Fruit fly (Drosophila melanogaster) whole organism, embryonic: Measurements from ENCODE around the gene Tnks.

Experiments used
- Aef1 ChIP-seq: fragments of 200-800 bp; sonication (Bioruptor generic); IDR thresholded peaks from 3 replicates; pipeline ENCODE4 v1.3.6; 2022; ENCODE audit warnings: missing biosample characterization, missing genetic modification characterization
- Bteb2 ChIP-seq: fragments of 200-800 bp; sonication (Bioruptor generic); optimal IDR thresholded peaks from 2 replicates; lab custom pipeline; 2016; ENCODE audit warnings: missing biosample characterization, missing genetic modification characterization
- CG10462 ChIP-seq: fragments of 200-800 bp; sonication (Bioruptor generic); optimal IDR thresholded peaks from 2 replicates; lab custom pipeline; 2016; ENCODE audit warnings: missing biosample characterization, missing genetic modification characterization
- CG11560 ChIP-seq: fragments of 200-800 bp; sonication (Bioruptor generic); IDR thresholded peaks from 3 replicates; pipeline ENCODE4 v1.3.6; 2022; ENCODE audit warnings: missing biosample characterization, missing genetic modification characterization
- CG11695 ChIP-seq: fragments of 200-800 bp; sonication (Bioruptor generic); IDR thresholded peaks from 3 replicates; pipeline ENCODE4 v1.3.6; 2022; ENCODE audit warnings: missing biosample characterization, missing genetic modification characterization
- CG1233 ChIP-seq: fragments of 200-800 bp; sonication (Bioruptor generic); optimal IDR thresholded peaks from 4 replicates; lab custom pipeline; 2018; ENCODE audit warnings: missing biosample characterization, mild to moderate bottlenecking, missing genetic modification characterization
- CG12942 ChIP-seq: fragments of 200-800 bp; sonication (Bioruptor generic); optimal IDR thresholded peaks from 3 replicates; lab custom pipeline; 2016; ENCODE audit warnings: missing biosample characterization, missing genetic modification characterization
- CG13624 ChIP-seq: fragments of 200-800 bp; sonication (Bioruptor generic); optimal IDR thresholded peaks from 2 replicates; lab custom pipeline; 2016; ENCODE audit warnings: missing biosample characterization, missing genetic modification characterization
- CG14860 ChIP-seq: fragments of 200-800 bp; sonication (Bioruptor generic); IDR thresholded peaks from 3 replicates; pipeline ENCODE4 v1.3.6; 2022; ENCODE audit warnings: missing biosample characterization, missing genetic modification characterization; ENCODE audit not compliant: partially characterized antibody
- CG1602 ChIP-seq: fragments of 200-800 bp; sonication (Bioruptor generic); optimal IDR thresholded peaks from 3 replicates; lab custom pipeline; 2016; ENCODE audit warnings: missing biosample characterization, missing genetic modification characterization
- CG17829 ChIP-seq: fragments of 200-800 bp; optimal IDR thresholded peaks from 2 replicates; lab custom pipeline; 2019; ENCODE audit warnings: missing biosample characterization, mild to moderate bottlenecking, missing genetic modification characterization, moderate library complexity
- CG18619 ChIP-seq: fragments of 200-800 bp; sonication (Bioruptor generic); optimal IDR thresholded peaks from 3 replicates; lab custom pipeline; 2017; ENCODE audit warnings: missing biosample characterization, mild to moderate bottlenecking, missing genetic modification characterization
- CG34376 ChIP-seq: fragments of 200-800 bp; sonication (Bioruptor generic); optimal IDR thresholded peaks from 2 replicates; lab custom pipeline; 2018; ENCODE audit warnings: missing biosample characterization, mild to moderate bottlenecking, missing genetic modification characterization
- CG3995 ChIP-seq: fragments of 200-800 bp; sonication (Bioruptor generic); optimal IDR thresholded peaks from 3 replicates; lab custom pipeline; 2016; ENCODE audit warnings: missing biosample characterization, missing genetic modification characterization
- CG43689 ChIP-seq: fragments of 200-800 bp; sonication (Bioruptor generic); IDR thresholded peaks from 2 replicates; pipeline ENCODE4 v1.3.6; 2022; ENCODE audit warnings: missing biosample characterization, missing genetic modification characterization
- CG6765 ChIP-seq: fragments of 200-800 bp; sonication (Bioruptor generic); optimal IDR thresholded peaks from 3 replicates; lab custom pipeline; 2017; ENCODE audit warnings: missing biosample characterization, mild to moderate bottlenecking, missing genetic modification characterization
- CG8290 ChIP-seq, 3 experiments: fragments of 200-800 bp; sonication (Bioruptor generic); optimal IDR thresholded peaks; 2 replicates each; lab custom pipeline; 2016 to 2019; ENCODE audit warnings: missing biosample characterization in 3 of 3, missing genetic modification characterization in 3 of 3, mild to moderate bottlenecking in 2 of 3, moderate library complexity in 1 of 3
- CG8359 ChIP-seq: fragments of 200-800 bp; sonication (Bioruptor generic); optimal IDR thresholded peaks from 2 replicates; lab custom pipeline; 2017; ENCODE audit warnings: missing biosample characterization, mild to moderate bottlenecking, missing genetic modification characterization, borderline replicate concordance
- CHES-1-like ChIP-seq: fragments of 200-800 bp; sonication (Bioruptor generic); optimal IDR thresholded peaks from 2 replicates; lab custom pipeline; 2016; ENCODE audit warnings: missing biosample characterization, missing genetic modification characterization
- Camta ChIP-seq: fragments of 200-800 bp; sonication (Bioruptor generic); optimal IDR thresholded peaks from 2 replicates; lab custom pipeline; 2016; ENCODE audit warnings: missing biosample characterization, missing genetic modification characterization
- Dref ChIP-seq: fragments of 200-800 bp; sonication (Bioruptor generic); IDR thresholded peaks from 2 replicates; pipeline ENCODE4 v1.3.6; 2022; ENCODE audit warnings: missing biosample characterization, missing genetic modification characterization
- H15 ChIP-seq: fragments of 200-800 bp; sonication (Bioruptor generic); IDR thresholded peaks from 3 replicates; pipeline ENCODE4 v1.3.6; 2022; ENCODE audit warnings: missing biosample characterization, missing genetic modification characterization
- HLHmδ ChIP-seq: fragments of 200-800 bp; sonication (Bioruptor generic); optimal IDR thresholded peaks from 2 replicates; lab custom pipeline; 2018; ENCODE audit warnings: missing biosample characterization, mild to moderate bottlenecking, missing genetic modification characterization, moderate library complexity
- Hmr ChIP-seq: fragments of 200-800 bp; sonication (Bioruptor generic); optimal IDR thresholded peaks from 3 replicates; lab custom pipeline; 2017; ENCODE audit warnings: mild to moderate bottlenecking, missing biosample characterization, missing genetic modification reagents, missing genetic modification characterization
- Hr51 ChIP-seq, 2 experiments: fragments of 200-800 bp; sonication (Bioruptor generic); optimal IDR thresholded peaks; 2 replicates in 1 of 2; 3 replicates in 1 of 2; lab custom pipeline; 2016 to 2018; ENCODE audit warnings: missing biosample characterization in 2 of 2, missing genetic modification characterization in 2 of 2, mild to moderate bottlenecking in 1 of 2, moderate library complexity in 1 of 2
- Kr ChIP-seq: fragments of 200-800 bp; sonication (Bioruptor generic); optimal IDR thresholded peaks from 2 replicates; lab custom pipeline; 2017; ENCODE audit warnings: missing biosample characterization, mild to moderate bottlenecking, missing genetic modification characterization
- Max ChIP-seq: fragments of 200-800 bp; sonication (Bioruptor generic); optimal IDR thresholded peaks from 2 replicates; lab custom pipeline; 2016; ENCODE audit warnings: missing biosample characterization, mild to moderate bottlenecking, missing genetic modification characterization
- Rfx ChIP-seq: fragments of 200-800 bp; sonication (Bioruptor generic); IDR thresholded peaks from 2 replicates; pipeline ENCODE4 v1.3.6; 2022; ENCODE audit warnings: missing biosample characterization, missing genetic modification characterization
- Sry-δ ChIP-seq: fragments of 200-800 bp; sonication (Bioruptor generic); optimal IDR thresholded peaks from 2 replicates; lab custom pipeline; 2016; ENCODE audit warnings: missing biosample characterization, missing genetic modification characterization
- bbx ChIP-seq: fragments of 200-800 bp; sonication (Bioruptor generic); IDR thresholded peaks from 2 replicates; pipeline ENCODE4 v1.3.6; 2022; ENCODE audit warnings: missing biosample characterization, missing genetic modification characterization; ENCODE audit not compliant: partially characterized antibody
- br ChIP-seq: fragments of >200 bp; optimal IDR thresholded peaks from 2 replicates; lab custom pipeline; 2017
- cato ChIP-seq: fragments of 200-800 bp; sonication (Bioruptor generic); optimal IDR thresholded peaks from 2 replicates; lab custom pipeline; 2016; ENCODE audit warnings: missing biosample characterization, missing genetic modification characterization, borderline replicate concordance
- ci ChIP-seq: fragments of 200-800 bp; sonication (Bioruptor generic); IDR thresholded peaks from 3 replicates; pipeline ENCODE4 v1.3.6; 2022; ENCODE audit warnings: missing biosample characterization, missing genetic modification characterization
- da ChIP-seq: fragments of 200-800 bp; sonication (Bioruptor generic); optimal IDR thresholded peaks from 2 replicates; lab custom pipeline; 2016; ENCODE audit warnings: missing biosample characterization, missing genetic modification characterization
- dimm ChIP-seq: fragments of 200-800 bp; sonication (Bioruptor generic); IDR thresholded peaks from 2 replicates; pipeline ENCODE4 v1.3.6; 2022; ENCODE audit warnings: missing biosample characterization, missing genetic modification characterization
- dmrt99B ChIP-seq: fragments of 200-800 bp; sonication (Bioruptor generic); optimal IDR thresholded peaks from 2 replicates; lab custom pipeline; 2018; ENCODE audit warnings: missing biosample characterization, mild to moderate bottlenecking, missing genetic modification characterization, moderate library complexity
- fd64A ChIP-seq: fragments of 200-800 bp; sonication (Bioruptor generic); optimal IDR thresholded peaks from 3 replicates; lab custom pipeline; 2018; ENCODE audit warnings: missing biosample characterization, mild to moderate bottlenecking, missing genetic modification characterization
- fru ChIP-seq: fragments of >200 bp; optimal IDR thresholded peaks from 2 replicates; lab custom pipeline; 2017
- fu2 ChIP-seq: fragments of 200-800 bp; sonication (Bioruptor generic); optimal IDR thresholded peaks from 2 replicates; lab custom pipeline; 2016; ENCODE audit warnings: missing biosample characterization, missing genetic modification characterization
- pros ChIP-seq: fragments of 200-800 bp; sonication (Bioruptor generic); optimal IDR thresholded peaks from 3 replicates; lab custom pipeline; 2019; ENCODE audit warnings: missing biosample characterization, mild to moderate bottlenecking, missing genetic modification characterization, moderate library complexity
- sc ChIP-seq, 3 experiments: fragments of >200 bp in 2 of 3; fragments of 200-800 bp in 1 of 3; sonication (Bioruptor generic) in 1 of 3; optimal IDR thresholded peaks; 2 replicates in 2 of 3; 3 replicates in 1 of 3; lab custom pipeline; 2017; ENCODE audit warnings: mild to moderate bottlenecking in 1 of 3, missing biosample characterization in 1 of 3, missing genetic modification characterization in 1 of 3, missing genetic modification reagents in 1 of 3
- sd ChIP-seq: fragments of 200-800 bp; sonication (Bioruptor generic); optimal IDR thresholded peaks from 3 replicates; lab custom pipeline; 2018; ENCODE audit warnings: missing biosample characterization, mild to moderate bottlenecking, missing genetic modification characterization, moderate library complexity
- sna ChIP-seq: fragments of 200-800 bp; sonication (Bioruptor generic); IDR thresholded peaks from 2 replicates; pipeline ENCODE4 v1.3.6; 2022; ENCODE audit warnings: missing biosample characterization, missing genetic modification characterization; ENCODE audit not compliant: partially characterized antibody
- sqz ChIP-seq: fragments of 200-800 bp; sonication (Bioruptor generic); optimal IDR thresholded peaks from 3 replicates; lab custom pipeline; 2018; ENCODE audit warnings: missing biosample characterization, mild to moderate bottlenecking, missing genetic modification characterization
- stc ChIP-seq: fragments of 200-800 bp; sonication (Bioruptor generic); IDR thresholded peaks from 2 replicates; pipeline ENCODE4 v1.3.6; 2022; ENCODE audit warnings: missing biosample characterization, missing genetic modification characterization
- stwl ChIP-seq: fragments of 200-800 bp; sonication (Bioruptor generic); optimal IDR thresholded peaks from 3 replicates; lab custom pipeline; 2018; ENCODE audit warnings: missing biosample characterization, mild to moderate bottlenecking, missing genetic modification characterization, moderate library complexity
- toy ChIP-seq: fragments of 200-800 bp; sonication (Bioruptor generic); IDR thresholded peaks from 2 replicates; pipeline ENCODE4 v1.3.6; 2022; ENCODE audit warnings: missing biosample characterization, missing genetic modification characterization
- tup ChIP-seq: fragments of 200-800 bp; sonication (Bioruptor generic); optimal IDR thresholded peaks from 2 replicates; lab custom pipeline; 2016; ENCODE audit warnings: missing biosample characterization, mild to moderate bottlenecking, missing genetic modification characterization, moderate library complexity
- tx ChIP-seq: fragments of 200-800 bp; sonication (Bioruptor generic); optimal IDR thresholded peaks from 2 replicates; lab custom pipeline; 2016; ENCODE audit warnings: missing biosample characterization, missing genetic modification characterization
- vnd ChIP-seq: fragments of 200-800 bp; sonication (Bioruptor generic); IDR thresholded peaks from 3 replicates; pipeline ENCODE4 v1.3.6; 2022; ENCODE audit warnings: missing biosample characterization, missing genetic modification characterization; ENCODE audit not compliant: partially characterized antibody
- wdn ChIP-seq: fragments of 200-800 bp; sonication (Bioruptor generic); IDR thresholded peaks from 2 replicates; pipeline ENCODE4 v1.3.6; 2022; ENCODE audit warnings: missing biosample characterization, missing genetic modification characterization

The Tnks gene

dm6 chr3R:25660985-25661530 is at the start of gene Tnks (continued):
- TF ChIP-seq CG8290 (GFP tag; optimal IDR thresholded peaks at IDR 0.05; lab: Kevin White, UChicago) (no peak), CG8290 (tag; optimal IDR thresholded peaks at IDR 0.05; lab: Kevin White, UChicago) (peak in 1 of 2 experiments; percentile 28), stc (GFP tag; lab: Robert Waterston, UW) (no peak), CG14860 (GFP tag; lab: Robert Waterston, UW) (no peak), sc (optimal IDR thresholded peaks at IDR 0.05; lab: Kevin White, UChicago) (no peak), sc (GFP tag; optimal IDR thresholded peaks at IDR 0.05; lab: Kevin White, UChicago) (no peak), bbx (peak; percentile 26; the same call in 1 of the 2 replicates), vnd (GFP tag; lab: Robert Waterston, UW) (no peak), H15 (GFP tag; lab: Robert Waterston, UW) (no peak), tup (no peak), CG11560 (tag; lab: Robert Waterston, UW) (no peak), CG10462 (GFP tag; lab: Kevin White, UChicago) (no peak), Kr (GFP tag; lab: Kevin White, UChicago) (no peak), dimm (GFP tag; lab: Robert Waterston, UW) (no peak), da (no peak), Hmr (GFP tag; lab: Kevin White, UChicago) (peak; percentile 32), CG13624 (GFP tag; lab: Kevin White, UChicago) (no peak), pros (GFP tag; lab: Kevin White, UChicago) (no peak), Rfx (GFP tag; lab: Robert Waterston, UW) (no peak), ci (no peak), CG8359 (GFP tag; lab: Kevin White, UChicago) (no peak), CHES-1-like (GFP tag; lab: Kevin White, UChicago) (no peak), sqz (no peak), Max (GFP tag; lab: Kevin White, UChicago) (no peak), CG43689 (GFP tag; lab: Robert Waterston, UW) (no peak), CG11695 (GFP tag; lab: Robert Waterston, UW) (no peak), CG34376 (GFP tag; lab: Kevin White, UChicago) (no peak), fu2 (GFP tag; lab: Kevin White, UChicago) (no peak), CG18619 (GFP tag; lab: Kevin White, UChicago) (peak; percentile 40), CG6765 (GFP tag; lab: Kevin White, UChicago) (no peak), CG1602 (GFP tag; lab: Kevin White, UChicago) (no peak), Aef1 (GFP tag; lab: Robert Waterston, UW) (no peak), Hr51 (GFP tag; optimal IDR thresholded peaks at IDR 0.05; lab: Kevin White, UChicago) (no peak), CG1233 (GFP tag; lab: Kevin White, UChicago) (no peak), dmrt99B (tag; lab: Kevin White, UChicago) (no peak), tx (no peak), CG12942 (GFP tag; lab: Kevin White, UChicago) (no peak), Sry-δ (GFP tag; lab: Kevin White, UChicago) (no peak), fd64A (GFP tag; lab: Kevin White, UChicago) (no peak), Camta (no peak), stwl (tag; lab: Kevin White, UChicago) (peak; percentile 14), wdn (GFP tag; lab: Robert Waterston, UW) (no peak), Bteb2 (no peak), sna (GFP tag; lab: Robert Waterston, UW) (no peak), fru (no peak), cato (GFP tag; lab: Kevin White, UChicago) (no peak), HLHmδ (GFP tag; lab: Kevin White, UChicago) (peak; percentile 46), Dref (GFP tag; lab: Robert Waterston, UW) (peak; percentile 27), CG3995 (GFP tag; lab: Kevin White, UChicago) (peak; percentile 1), sd (tag; lab: Kevin White, UChicago) (no peak), CG17829 (no peak), toy (GFP tag; lab: Robert Waterston, UW) (no peak), br (no peak)
